Worm (Caenorhabditis elegans): Measurements from ENCODE around the gene sdz-27.
A peak's percentile ranks its signal among the peaks of the same experiment; 100 is the strongest.

Gene sdz-27

DNA sequence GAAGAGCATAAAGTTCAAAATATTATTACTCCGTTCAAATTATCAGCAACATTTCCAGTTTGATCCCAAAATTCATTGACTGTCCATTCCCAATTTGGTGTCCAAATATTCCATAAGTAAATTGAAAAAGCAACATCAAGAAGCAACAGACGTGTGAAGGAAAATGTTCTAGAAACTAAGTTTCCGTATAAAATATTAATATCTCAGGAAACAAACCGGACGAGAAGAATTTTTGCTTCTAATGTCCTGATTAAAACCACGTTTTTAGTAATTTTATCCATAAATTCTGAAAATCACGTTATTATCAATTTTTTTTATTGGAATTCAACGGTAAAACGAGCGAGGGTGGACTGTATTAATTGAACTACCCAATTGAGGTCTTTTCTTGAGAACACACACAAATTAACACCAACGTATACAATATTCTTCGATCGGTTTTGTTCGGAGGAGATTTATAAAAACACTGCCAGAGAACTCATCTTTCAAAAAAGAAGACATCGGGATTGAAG is 39.8 kb upstream of the sdz-27 start, which contains the start of gene pigq-1 (continued):
- TF ChIP-seq bed-2 (GFP tag; IDR thresholded peaks at IDR 0.05) (no peak), snpc-3.4 (tag; optimal IDR thresholded peaks at IDR 0.05) (peak; percentile 68), snpc-1.3 (tag; optimal IDR thresholded peaks at IDR 0.05; ENCODE audit: insufficient read depth) (peak; percentile 72), tbx-9 (tag; optimal IDR thresholded peaks at IDR 0.05; ENCODE audit: borderline replicate concordance) (no peak), Y95B8A.8 (GFP tag; IDR thresholded peaks at IDR 0.05) (0 out of 2 replicates have a peak, but pooled peaks have one; percentile 36), madf-3 (GFP tag; IDR thresholded peaks at IDR 0.05) (no peak), zfh-2 (GFP tag; conservative IDR thresholded peaks at IDR 0.05) (no peak), ama-1 (optimal IDR thresholded peaks at IDR 0.05) (peak; percentile 90), ama-1 (GFP tag; optimal IDR thresholded peaks at IDR 0.05) (no peak), attf-3 (GFP tag; conservative IDR thresholded peaks at IDR 0.05) (no peak), hsf-1 (GFP tag; IDR thresholded peaks at IDR 0.05) (0 out of 2 replicates have a peak, but pooled peaks have one; percentile 67), K12H6.12 (tag; optimal IDR thresholded peaks at IDR 0.05) (no peak), ekl-4 (GFP tag; IDR thresholded peaks at IDR 0.05) (peak; percentile 53; the same call in 1 of the 2 replicates), ztf-3 (GFP tag; optimal IDR thresholded peaks at IDR 0.05) (peak; percentile 43), ztf-28 (GFP tag; IDR thresholded peaks at IDR 0.05) (no peak), F57A8.1 (GFP tag; optimal IDR thresholded peaks at IDR 0.05) (no peak), B0336.3 (GFP tag; IDR thresholded peaks at IDR 0.05) (peak; percentile 81; the same call in 1 of the 2 replicates), attf-5 (GFP tag; optimal IDR thresholded peaks at IDR 0.05) (peak; percentile 47), mcd-1 (GFP tag; IDR thresholded peaks at IDR 0.05) (no peak), F39B2.1 (GFP tag; IDR thresholded peaks at IDR 0.05) (peak; percentile 47; the same call in 1 of the 2 replicates), Y67H2A.10 (GFP tag; conservative IDR thresholded peaks at IDR 0.05) (no peak), nfya-1 (tag; optimal IDR thresholded peaks at IDR 0.05; ENCODE audit: borderline replicate concordance, insufficient read depth) (no peak), mes-4 (tag; optimal IDR thresholded peaks at IDR 0.05) (no peak), lag-1 (GFP tag; IDR thresholded peaks at IDR 0.05) (no peak), bed-1 (GFP tag; IDR thresholded peaks at IDR 0.05) (no peak), madf-10 (tag; optimal IDR thresholded peaks at IDR 0.05) (peak; percentile 33), hmg-20 (GFP tag; IDR thresholded peaks at IDR 0.05) (no peak), attf-6 (GFP tag; IDR thresholded peaks at IDR 0.05) (no peak), nhr-90 (tag; optimal IDR thresholded peaks at IDR 0.05) (no peak), cebp-1 (GFP tag; IDR thresholded peaks at IDR 0.05) (no peak), cebp-1 (tag; optimal IDR thresholded peaks at IDR 0.05) (peak; percentile 35), chd-7 (tag; optimal IDR thresholded peaks at IDR 0.05) (peak; percentile 52), somi-1 (GFP tag; optimal IDR thresholded peaks at IDR 0.05) (peak; percentile 14), hlh-26 (GFP tag; conservative IDR thresholded peaks at IDR 0.05) (no peak), madf-6 (GFP tag; IDR thresholded peaks at IDR 0.05) (peak; percentile 66), mxl-1 (tag; optimal IDR thresholded peaks at IDR 0.05) (peak; percentile 22), ceh-79 (tag; optimal IDR thresholded peaks at IDR 0.05) (no peak), lin-26 (GFP tag; IDR thresholded peaks at IDR 0.05) (peak; percentile 63), egl-44 (GFP tag; IDR thresholded peaks at IDR 0.05) (no peak), zim-3 (tag; optimal IDR thresholded peaks at IDR 0.05) (peak; percentile 38), lin-40 (tag; optimal IDR thresholded peaks at IDR 0.05) (peak; percentile 38), B0035.1 (tag; optimal IDR thresholded peaks at IDR 0.05) (peak; percentile 74), ccch-3 (GFP tag; optimal IDR thresholded peaks at IDR 0.05) (no peak), B0261.1 (tag; optimal IDR thresholded peaks at IDR 0.05) (no peak), fkh-3 (tag; optimal IDR thresholded peaks at IDR 0.05) (peak; percentile 86), athp-1 (tag; optimal IDR thresholded peaks at IDR 0.05) (peak; percentile 52), F49E8.2 (tag; optimal IDR thresholded peaks at IDR 0.05; ENCODE audit: insufficient read depth) (peak; percentile 86), hmg-1.2 (GFP tag; IDR thresholded peaks at IDR 0.05) (no peak), T07F8.4 (tag; optimal IDR thresholded peaks at IDR 0.05) (no peak)
